Fruit fly (Drosophila melanogaster) whole organism, embryonic: Measurements from ENCODE around the gene Tcs6.
A peak's percentile ranks its signal among the peaks of the same experiment; 100 is the strongest.

ENCODE experiments used
- Awh ChIP-seq: fragments of 200-800 bp; sonication (Bioruptor generic); IDR thresholded peaks from 2 replicates; pipeline ENCODE4, ENCODE4 v1.3.6; 2022; ENCODE audit warnings: missing biosample characterization, missing genetic modification characterization
- CG12391 ChIP-seq: fragments of 200-800 bp; sonication (Bioruptor generic); optimal IDR thresholded peaks from 3 replicates; lab custom pipeline; 2018; ENCODE audit warnings: missing biosample characterization, mild to moderate bottlenecking, missing genetic modification characterization, moderate library complexity
- CG12942 ChIP-seq: fragments of 200-800 bp; sonication (Bioruptor generic); optimal IDR thresholded peaks from 3 replicates; lab custom pipeline; 2016; ENCODE audit warnings: missing biosample characterization, missing genetic modification characterization
- CG13287 ChIP-seq: fragments of 200-800 bp; sonication (Bioruptor generic); IDR thresholded peaks from 2 replicates; pipeline ENCODE4 v1.3.6; 2022; ENCODE audit warnings: missing biosample characterization, missing genetic modification characterization; ENCODE audit not compliant: partially characterized antibody
- CG13775 ChIP-seq: fragments of 200-800 bp; sonication (Bioruptor generic); optimal IDR thresholded peaks from 3 replicates; lab custom pipeline; 2017; ENCODE audit warnings: missing biosample characterization, mild to moderate bottlenecking, missing genetic modification characterization
- CG14050 ChIP-seq: fragments of 200-800 bp; sonication (Bioruptor generic); IDR thresholded peaks from 3 replicates; pipeline ENCODE4 v1.3.6; 2022; ENCODE audit warnings: missing biosample characterization, missing genetic modification characterization
- CG14441 ChIP-seq: fragments of 200-800 bp; sonication (Bioruptor generic); IDR thresholded peaks from 2 replicates; pipeline ENCODE4 v1.3.6; 2022; ENCODE audit warnings: missing biosample characterization, missing genetic modification characterization
- CG15696 ChIP-seq: fragments of 200-800 bp; sonication (Bioruptor generic); optimal IDR thresholded peaks from 2 replicates; lab custom pipeline; 2019; ENCODE audit warnings: missing biosample characterization, mild to moderate bottlenecking, missing genetic modification characterization, moderate library complexity
- CG1603 ChIP-seq: fragments of 200-800 bp; sonication (Bioruptor generic); optimal IDR thresholded peaks from 2 replicates; lab custom pipeline; 2019; ENCODE audit warnings: missing biosample characterization, mild to moderate bottlenecking, missing genetic modification characterization, moderate library complexity
- CG16813 ChIP-seq: fragments of 200-800 bp; sonication (Bioruptor generic); IDR thresholded peaks from 3 replicates; pipeline ENCODE4 v1.3.6; 2022; ENCODE audit warnings: missing biosample characterization, missing genetic modification characterization; ENCODE audit not compliant: partially characterized antibody
- CG16815 ChIP-seq: fragments of 200-800 bp; sonication (Bioruptor generic); optimal IDR thresholded peaks from 3 replicates; lab custom pipeline; 2017; ENCODE audit warnings: missing biosample characterization, mild to moderate bottlenecking, missing genetic modification characterization
- CG2129 ChIP-seq: fragments of 200-800 bp; sonication (Bioruptor generic); IDR thresholded peaks from 2 replicates; pipeline ENCODE4 v1.3.6; 2022; ENCODE audit warnings: missing biosample characterization, missing genetic modification characterization; ENCODE audit not compliant: partially characterized antibody
- CG30403 ChIP-seq: fragments of 200-800 bp; sonication (Bioruptor generic); optimal IDR thresholded peaks from 3 replicates; lab custom pipeline; 2016; ENCODE audit warnings: missing biosample characterization, missing genetic modification characterization
- CG3065 ChIP-seq: fragments of 200-800 bp; sonication (Bioruptor generic); optimal IDR thresholded peaks from 2 replicates; lab custom pipeline; 2016; ENCODE audit warnings: missing biosample characterization, missing genetic modification characterization
- CG31224 ChIP-seq: fragments of 200-800 bp; sonication (Bioruptor generic); IDR thresholded peaks from 2 replicates; pipeline ENCODE4 v1.3.6; 2022; ENCODE audit warnings: missing biosample characterization, missing genetic modification characterization
- CG31388 ChIP-seq: fragments of 200-800 bp; sonication (Bioruptor generic); optimal IDR thresholded peaks from 2 replicates; lab custom pipeline; 2016; ENCODE audit warnings: missing biosample characterization, missing genetic modification characterization
- CG34422 ChIP-seq: fragments of 200-800 bp; sonication (Bioruptor generic); IDR thresholded peaks from 3 replicates; pipeline ENCODE4 v1.3.6; 2022; ENCODE audit warnings: missing biosample characterization, missing genetic modification characterization
- CG4328 ChIP-seq: fragments of 200-800 bp; sonication (Bioruptor generic); optimal IDR thresholded peaks from 3 replicates; lab custom pipeline; 2017; ENCODE audit warnings: missing biosample characterization, missing genetic modification reagents, missing genetic modification characterization
- CG5953 ChIP-seq: fragments of 200-800 bp; sonication (Bioruptor generic); IDR thresholded peaks from 2 replicates; pipeline ENCODE4 v1.3.6; 2022; ENCODE audit warnings: missing biosample characterization, missing genetic modification characterization
- CG6689 ChIP-seq: fragments of 200-800 bp; sonication (Bioruptor generic); IDR thresholded peaks from 2 replicates; pipeline ENCODE4 v1.3.6; 2022; ENCODE audit warnings: missing biosample characterization, missing genetic modification characterization
- CG6813 ChIP-seq: fragments of 200-800 bp; sonication (Bioruptor generic); optimal IDR thresholded peaks from 2 replicates; lab custom pipeline; 2017; ENCODE audit warnings: missing biosample characterization, missing genetic modification characterization, mild to moderate bottlenecking, moderate library complexity, missing genetic modification reagents
- Dek ChIP-seq: fragments of 200-800 bp; sonication (Bioruptor generic); optimal IDR thresholded peaks from 3 replicates; lab custom pipeline; 2019; ENCODE audit warnings: missing biosample characterization, mild to moderate bottlenecking, missing genetic modification characterization, moderate library complexity
- Dll ChIP-seq: fragments of 200-800 bp; sonication (Bioruptor generic); IDR thresholded peaks from 4 replicates; pipeline ENCODE4 v1.3.6; 2022; ENCODE audit warnings: missing biosample characterization, missing genetic modification characterization; ENCODE audit not compliant: partially characterized antibody
- Doc2 ChIP-seq: fragments of 200-800 bp; sonication (Bioruptor generic); IDR thresholded peaks from 2 replicates; pipeline ENCODE4 v1.3.6; 2022; ENCODE audit warnings: missing biosample characterization, missing genetic modification characterization
- Fer3 ChIP-seq: fragments of 200-800 bp; sonication (Bioruptor generic); optimal IDR thresholded peaks from 2 replicates; lab custom pipeline; 2018; ENCODE audit warnings: missing biosample characterization, mild to moderate bottlenecking, missing genetic modification characterization, moderate library complexity
- Jarid2 ChIP-seq: fragments of 200-800 bp; sonication (Bioruptor generic); optimal IDR thresholded peaks from 3 replicates; lab custom pipeline; 2017; ENCODE audit warnings: mild to moderate bottlenecking, missing biosample characterization, missing genetic modification reagents, missing genetic modification characterization
- Lpt ChIP-seq: fragments of >200 bp; optimal IDR thresholded peaks from 2 replicates; lab custom pipeline; 2018; ENCODE audit warnings: missing biosample characterization, missing genetic modification characterization
- Max ChIP-seq: fragments of 200-800 bp; sonication (Bioruptor generic); optimal IDR thresholded peaks from 2 replicates; lab custom pipeline; 2016; ENCODE audit warnings: missing biosample characterization, mild to moderate bottlenecking, missing genetic modification characterization
- Neu2 ChIP-seq: fragments of 200-800 bp; sonication (Bioruptor generic); optimal IDR thresholded peaks from 3 replicates; lab custom pipeline; 2016; ENCODE audit warnings: missing biosample characterization, missing genetic modification characterization, borderline replicate concordance
- Oaz ChIP-seq: fragments of 200-800 bp; sonication (Bioruptor generic); IDR thresholded peaks from 2 replicates; pipeline ENCODE4 v1.3.6; 2022; ENCODE audit warnings: missing biosample characterization, missing genetic modification characterization
- Sry-β ChIP-seq: fragments of 200-800 bp; sonication (Bioruptor generic); optimal IDR thresholded peaks from 2 replicates; lab custom pipeline; 2018; ENCODE audit warnings: missing biosample characterization, mild to moderate bottlenecking, missing genetic modification characterization, moderate library complexity
- Trl ChIP-seq, 3 experiments: fragments of >200 bp in 2 of 3; fragments of 200-800 bp in 1 of 3; sonication (Bioruptor generic) in 1 of 3; optimal IDR thresholded peaks; 2 replicates in 1 of 3; 3 replicates in 2 of 3; lab custom pipeline; 2016 to 2017; ENCODE audit warnings: missing biosample characterization in 1 of 3, missing genetic modification characterization in 1 of 3
- ab ChIP-seq: fragments of 200-800 bp; sonication (Bioruptor generic); optimal IDR thresholded peaks from 2 replicates; lab custom pipeline; 2016; ENCODE audit warnings: missing biosample characterization, missing genetic modification characterization
- az2 ChIP-seq: fragments of 200-800 bp; sonication (Bioruptor generic); optimal IDR thresholded peaks from 3 replicates; lab custom pipeline; 2016; ENCODE audit warnings: missing biosample characterization, missing genetic modification characterization
- cato ChIP-seq: fragments of 200-800 bp; sonication (Bioruptor generic); optimal IDR thresholded peaks from 2 replicates; lab custom pipeline; 2016; ENCODE audit warnings: missing biosample characterization, missing genetic modification characterization, borderline replicate concordance
- caup ChIP-seq: fragments of 200-800 bp; sonication (Bioruptor generic); optimal IDR thresholded peaks from 3 replicates; lab custom pipeline; 2017; ENCODE audit warnings: missing biosample characterization, mild to moderate bottlenecking, missing genetic modification characterization, moderate library complexity; ENCODE audit not compliant: severe bottlenecking
- cg ChIP-seq: fragments of 200-800 bp; sonication (Bioruptor generic); optimal IDR thresholded peaks from 3 replicates; lab custom pipeline; 2019; ENCODE audit warnings: missing biosample characterization, mild to moderate bottlenecking, missing genetic modification characterization, moderate library complexity
- dati ChIP-seq: fragments of 200-800 bp; sonication (Bioruptor generic); IDR thresholded peaks from 2 replicates; pipeline ENCODE4 v1.3.6; 2022; ENCODE audit warnings: missing biosample characterization, missing genetic modification characterization
- esg ChIP-seq: fragments of 200-800 bp; sonication (Bioruptor generic); conservative IDR thresholded peaks from 2 replicates; pipeline ENCODE4 v1.3.6; 2022; ENCODE audit warnings: missing biosample characterization, missing genetic modification characterization
- exex ChIP-seq: fragments of 200-800 bp; sonication (Bioruptor generic); optimal IDR thresholded peaks from 4 replicates; lab custom pipeline; 2018; ENCODE audit warnings: missing biosample characterization, mild to moderate bottlenecking, missing genetic modification characterization, moderate library complexity
- eyg ChIP-seq: fragments of 200-800 bp; sonication (Bioruptor generic); optimal IDR thresholded peaks from 3 replicates; lab custom pipeline; 2016; ENCODE audit warnings: missing biosample characterization, missing genetic modification characterization
- fd96Cb ChIP-seq: fragments of 200-800 bp; sonication (Bioruptor generic); optimal IDR thresholded peaks from 2 replicates; lab custom pipeline; 2018; ENCODE audit warnings: missing biosample characterization, mild to moderate bottlenecking, missing genetic modification characterization, moderate library complexity
- insv ChIP-seq, 2 experiments: fragments of 200-800 bp; sonication (Bioruptor generic); optimal IDR thresholded peaks; 3 replicates each; lab custom pipeline; 2016 to 2018; ENCODE audit warnings: missing biosample characterization in 2 of 2, missing genetic modification characterization in 2 of 2
- lmd ChIP-seq: fragments of 200-800 bp; sonication (Bioruptor generic); IDR thresholded peaks from 2 replicates; pipeline ENCODE4 v1.3.6; 2022; ENCODE audit warnings: missing biosample characterization, missing genetic modification characterization
- pum ChIP-seq: fragments of 200-800 bp; sonication (Bioruptor generic); optimal IDR thresholded peaks from 2 replicates; lab custom pipeline; 2016; ENCODE audit warnings: missing biosample characterization, missing genetic modification characterization
- ranshi ChIP-seq: fragments of 200-800 bp; sonication (Bioruptor generic); IDR thresholded peaks from 2 replicates; pipeline ENCODE4 v1.3.6; 2022; ENCODE audit warnings: missing biosample characterization, missing genetic modification characterization
- row ChIP-seq: fragments of 200-800 bp; sonication (Bioruptor generic); IDR thresholded peaks from 3 replicates; pipeline ENCODE4 v1.3.6; 2022; ENCODE audit warnings: missing biosample characterization, missing genetic modification characterization
- slp2 ChIP-seq: fragments of 200-800 bp; sonication (Bioruptor generic); optimal IDR thresholded peaks from 2 replicates; lab custom pipeline; 2016; ENCODE audit warnings: missing biosample characterization, missing genetic modification characterization
- toy ChIP-seq: fragments of 200-800 bp; sonication (Bioruptor generic); IDR thresholded peaks from 2 replicates; pipeline ENCODE4 v1.3.6; 2022; ENCODE audit warnings: missing biosample characterization, missing genetic modification characterization
- vfl ChIP-seq: fragments of 200-800 bp; sonication (Bioruptor generic); optimal IDR thresholded peaks from 2 replicates; lab custom pipeline; 2016; ENCODE audit warnings: missing biosample characterization, missing genetic modification characterization

Tcs6 gene

dm6 chr3R:26055214-26055632, 2.8 kb downstream of the Tcs6 start, which contains the start of gene Cmpk (continued):
- peak; percentile 82 for TF ChIP-seq CG6813 (GFP tag; lab: Kevin White, UChicago)
- TF ChIP-seq fd96Cb: no peak
- TF ChIP-seq cato (GFP tag; lab: Kevin White, UChicago): no peak
- TF ChIP-seq row (GFP tag; lab: Robert Waterston, UW): peak; percentile 51; the same call in 2 of the 3 replicates
- TF ChIP-seq az2 (GFP tag; lab: Kevin White, UChicago): peak; percentile 30
- peak; percentile 36 for TF ChIP-seq CG30403 (GFP tag; lab: Kevin White, UChicago)
- peak; percentile 54; the same call in 2 of the 4 replicates for TF ChIP-seq Dll
- 0 out of 2 replicates have a peak, but pooled peaks have one; percentile 15 for TF ChIP-seq toy (GFP tag; lab: Robert Waterston, UW)
- TF ChIP-seq Neu2 (GFP tag; lab: Kevin White, UChicago): no peak
- TF ChIP-seq cg (GFP tag; lab: Kevin White, UChicago): peak; percentile 1
- peak; percentile 87; the same call in 2 of the 3 replicates for TF ChIP-seq CG34422 (GFP tag; lab: Robert Waterston, UW)
- TF ChIP-seq ranshi (GFP tag; lab: Robert Waterston, UW): peak; percentile 46; the same call in 1 of the 2 replicates
- peak; percentile 67 for TF ChIP-seq Jarid2 (GFP tag; lab: Kevin White, UChicago)
- peak; percentile 80 for TF ChIP-seq CG4328 (GFP tag; lab: Kevin White, UChicago)
- peak; percentile 37 for TF ChIP-seq exex (tag; lab: Kevin White, UChicago)
- peak; percentile 12 for TF ChIP-seq vfl (GFP tag; lab: Kevin White, UChicago)
- peak; percentile 58 for TF ChIP-seq CG13287 (GFP tag; lab: Robert Waterston, UW)
- TF ChIP-seq dati: no peak
- TF ChIP-seq eyg (GFP tag; lab: Kevin White, UChicago): peak; percentile 43
- TF ChIP-seq ab (GFP tag; lab: Kevin White, UChicago): no peak
- no peak for TF ChIP-seq CG16813 (GFP tag; lab: Robert Waterston, UW)
- peak; percentile 44 for TF ChIP-seq Dek (tag; lab: Kevin White, UChicago)
- no peak for TF ChIP-seq CG31388 (GFP tag; lab: Kevin White, UChicago)
- TF ChIP-seq CG6689 (GFP tag; lab: Robert Waterston, UW): peak; percentile 99
- peak; percentile 91 for TF ChIP-seq caup (GFP tag; lab: Kevin White, UChicago)
- peak; percentile 13 for TF ChIP-seq CG16815
- no peak for TF ChIP-seq Oaz (GFP tag; lab: Robert Waterston, UW)
- peak; percentile 58 for TF ChIP-seq CG5953
- TF ChIP-seq Doc2: no peak
- peak; percentile 70 for TF ChIP-seq CG13775 (GFP tag; lab: Kevin White, UChicago)
- peak; percentile 37; the same call in 1 of the 2 replicates for TF ChIP-seq lmd
- TF ChIP-seq CG14050: peak; percentile 43
- TF ChIP-seq CG3065 (GFP tag; lab: Kevin White, UChicago): no peak
- no peak for TF ChIP-seq CG2129 (GFP tag; lab: Robert Waterston, UW)
- TF ChIP-seq CG1603: peak; percentile 75
- TF ChIP-seq Trl (optimal IDR thresholded peaks at IDR 0.05; lab: Kevin White, UChicago): no peak
- TF ChIP-seq Trl (GFP tag; optimal IDR thresholded peaks at IDR 0.05; lab: Kevin White, UChicago): peak; percentile 27
- no peak for TF ChIP-seq Awh (GFP tag; lab: Robert Waterston, UW)
- TF ChIP-seq Sry-β: peak; percentile 46
- peak in 1 of 2 experiments; percentile 58 for TF ChIP-seq insv (GFP tag; optimal IDR thresholded peaks at IDR 0.05; lab: Kevin White, UChicago)
- TF ChIP-seq Lpt: no peak
- TF ChIP-seq Max (GFP tag; lab: Kevin White, UChicago): peak; percentile 56
- peak; percentile 75 for TF ChIP-seq Fer3 (tag; lab: Kevin White, UChicago)
- TF ChIP-seq slp2 (GFP tag; lab: Kevin White, UChicago): no peak
- TF ChIP-seq esg (GFP tag; lab: Robert Waterston, UW): no peak
- no peak for TF ChIP-seq CG12942 (GFP tag; lab: Kevin White, UChicago)
- peak; percentile 26; the same call in 1 of the 2 replicates for TF ChIP-seq CG31224 (GFP tag; lab: Robert Waterston, UW)
- TF ChIP-seq CG12391 (tag; lab: Kevin White, UChicago): peak; percentile 70
- no peak for TF ChIP-seq CG14441 (GFP tag; lab: Robert Waterston, UW)
- TF ChIP-seq CG15696: peak; percentile 19
- no peak for TF ChIP-seq pum (GFP tag; lab: Kevin White, UChicago)
